Worm (Caenorhabditis elegans) whole organism, late embryonic: ENCODE data around the gene mrpl-35.

Source experiments
- C38D4.7 ChIP-seq: fragments of 200-800 bp; sonication (Bioruptor generic); optimal IDR thresholded peaks from 2 replicates; lab custom pipeline; 2018; ENCODE audit warnings: mild to moderate bottlenecking, missing genetic modification characterization, moderate library complexity, missing compliant biosample characterization
- K02D7.2 ChIP-seq: sonication (generic microtip); optimal IDR thresholded peaks from 2 replicates; lab custom pipeline; 2017; ENCODE audit warnings: mild to moderate bottlenecking, missing genetic modification characterization, missing compliant biosample characterization
- K09A11.1 ChIP-seq: sonication (generic microtip); optimal IDR thresholded peaks from 2 replicates; lab custom pipeline; 2017; ENCODE audit warnings: antibody characterized with exemption, mild to moderate bottlenecking, missing genetic modification characterization, missing compliant biosample characterization; ENCODE audit not compliant: insufficient read depth
- T23F11.4 ChIP-seq: fragments of 200-800 bp; sonication (Bioruptor generic); optimal IDR thresholded peaks from 2 replicates; lab custom pipeline; 2018; ENCODE audit warnings: mild to moderate bottlenecking, missing genetic modification characterization, missing compliant biosample characterization
- Y22D7AL.16 ChIP-seq: sonication (generic microtip); optimal IDR thresholded peaks from 2 replicates; lab custom pipeline; 2016; ENCODE audit warnings: missing genetic modification characterization, missing compliant biosample characterization
- ahr-1 ChIP-seq: sonication (generic microtip); optimal IDR thresholded peaks from 2 replicates; lab custom pipeline; 2016; ENCODE audit warnings: missing genetic modification characterization, missing compliant biosample characterization
- ceh-19 ChIP-seq: fragments of 200-800 bp; sonication (Bioruptor generic); optimal IDR thresholded peaks from 2 replicates; lab custom pipeline; 2018; ENCODE audit warnings: mild to moderate bottlenecking, missing genetic modification characterization, missing compliant biosample characterization
- ceh-22 ChIP-seq: sonication (generic microtip); optimal IDR thresholded peaks from 2 replicates; lab custom pipeline; 2017; ENCODE audit warnings: missing biosample characterization, missing genetic modification characterization
- ceh-30 ChIP-seq: fragments of 150-350 bp; optimal IDR thresholded peaks from 2 replicates; lab custom pipeline; 2014; ENCODE audit warnings: missing biosample characterization, missing genetic modification characterization
- ceh-31 ChIP-seq: sonication (generic microtip); optimal IDR thresholded peaks from 2 replicates; lab custom pipeline; 2016; ENCODE audit warnings: missing genetic modification characterization, missing compliant biosample characterization
- ceh-34 ChIP-seq: sonication (generic microtip); optimal IDR thresholded peaks from 2 replicates; lab custom pipeline; 2016; ENCODE audit warnings: mild to moderate bottlenecking, missing genetic modification characterization, missing compliant biosample characterization
- ceh-45 ChIP-seq: fragments of 200-800 bp; sonication (Bioruptor generic); IDR thresholded peaks from 2 replicates; pipeline ENCODE4 v1.3.6; 2022; ENCODE audit warnings: missing genetic modification reagents, missing genetic modification characterization, missing compliant biosample characterization
- ceh-48 ChIP-seq: sonication (generic microtip); optimal IDR thresholded peaks from 2 replicates; lab custom pipeline; 2016; ENCODE audit warnings: missing genetic modification characterization, inconsistent platforms, missing compliant biosample characterization
- ceh-9 ChIP-seq: sonication (generic microtip); optimal IDR thresholded peaks from 2 replicates; lab custom pipeline; 2016; ENCODE audit warnings: mild to moderate bottlenecking, missing genetic modification characterization, inconsistent platforms, missing compliant biosample characterization
- che-1 ChIP-seq: sonication (generic microtip); optimal IDR thresholded peaks from 2 replicates; lab custom pipeline; 2016; ENCODE audit warnings: mild to moderate bottlenecking, missing genetic modification characterization, missing compliant biosample characterization
- dmd-4 ChIP-seq: sonication (generic microtip); optimal IDR thresholded peaks from 2 replicates; lab custom pipeline; 2016; ENCODE audit warnings: borderline replicate concordance, missing genetic modification characterization, missing compliant biosample characterization
- elt-2 ChIP-seq: sonication (generic microtip); optimal IDR thresholded peaks from 2 replicates; lab custom pipeline; 2016; ENCODE audit warnings: missing genetic modification reagents, missing genetic modification characterization, missing compliant biosample characterization
- ets-4 ChIP-seq: sonication (generic microtip); optimal IDR thresholded peaks from 2 replicates; lab custom pipeline; 2016; ENCODE audit warnings: missing genetic modification characterization, missing compliant biosample characterization
- eyg-1 ChIP-seq: sonication (generic microtip); optimal IDR thresholded peaks from 2 replicates; lab custom pipeline; 2016; ENCODE audit warnings: missing genotype, missing genetic modification characterization, missing compliant biosample characterization
- fax-1 ChIP-seq: sonication (generic microtip); optimal IDR thresholded peaks from 2 replicates; lab custom pipeline; 2016; ENCODE audit warnings: missing genotype, missing genetic modification characterization, missing compliant biosample characterization
- hlh-13 ChIP-seq: fragments of 200-800 bp; sonication (Bioruptor generic); optimal IDR thresholded peaks from 2 replicates; lab custom pipeline; 2018; ENCODE audit warnings: mild to moderate bottlenecking, missing genetic modification characterization, missing compliant biosample characterization
- hlh-15 ChIP-seq: sonication (generic microtip); optimal IDR thresholded peaks from 2 replicates; lab custom pipeline; 2016; ENCODE audit warnings: missing genetic modification characterization, missing compliant biosample characterization
- hlh-30 ChIP-seq: sonication (generic microtip); optimal IDR thresholded peaks from 2 replicates; lab custom pipeline; 2017; ENCODE audit warnings: antibody characterized with exemption, missing genetic modification characterization, missing compliant biosample characterization; ENCODE audit not compliant: insufficient read depth
- hlh-6 ChIP-seq: sonication (generic microtip); optimal IDR thresholded peaks from 2 replicates; lab custom pipeline; 2016; ENCODE audit warnings: missing genotype, missing genetic modification characterization, missing compliant biosample characterization
- lim-6 ChIP-seq: sonication (generic microtip); optimal IDR thresholded peaks from 2 replicates; lab custom pipeline; 2016; ENCODE audit warnings: missing genetic modification characterization, missing compliant biosample characterization
- lin-11 ChIP-seq: fragments of 200-800 bp; sonication (Bioruptor generic); optimal IDR thresholded peaks from 2 replicates; lab custom pipeline; 2018; ENCODE audit warnings: mild to moderate bottlenecking, missing genetic modification characterization, missing compliant biosample characterization
- nhr-232 ChIP-seq: sonication (generic microtip); optimal IDR thresholded peaks from 2 replicates; lab custom pipeline; 2016; ENCODE audit warnings: missing genetic modification characterization, missing compliant biosample characterization
- npax-4 ChIP-seq: sonication (generic microtip); optimal IDR thresholded peaks from 2 replicates; lab custom pipeline; 2016; ENCODE audit warnings: missing genetic modification characterization, missing compliant biosample characterization
- pag-3 ChIP-seq: sonication (generic microtip); optimal IDR thresholded peaks from 2 replicates; lab custom pipeline; 2016; ENCODE audit warnings: missing compliant biosample characterization, missing genetic modification characterization, borderline replicate concordance
- pat-9 ChIP-seq: fragments of 200-800 bp; sonication (Bioruptor generic); optimal IDR thresholded peaks from 2 replicates; lab custom pipeline; 2018; ENCODE audit warnings: mild to moderate bottlenecking, missing genetic modification characterization, moderate library complexity, missing compliant biosample characterization
- pax-1 ChIP-seq: fragments of 150-350 bp; optimal IDR thresholded peaks from 2 replicates; lab custom pipeline; 2014; ENCODE audit warnings: missing biosample characterization, missing genetic modification characterization
- pha-2 ChIP-seq: sonication (generic microtip); optimal IDR thresholded peaks from 2 replicates; lab custom pipeline; 2017; ENCODE audit warnings: mild to moderate bottlenecking, missing genetic modification characterization, missing compliant biosample characterization
- pha-4 ChIP-seq: fragments of 150-350 bp; optimal IDR thresholded peaks from 2 replicates; lab custom pipeline; 2018; ENCODE audit warnings: missing biosample characterization, missing genetic modification reagents, missing genetic modification characterization
- pqm-1 ChIP-seq: sonication (generic microtip); optimal IDR thresholded peaks from 2 replicates; lab custom pipeline; 2016; ENCODE audit warnings: missing genetic modification characterization, missing compliant biosample characterization
- pros-1 ChIP-seq: fragments of 150-350 bp; optimal IDR thresholded peaks from 2 replicates; lab custom pipeline; 2014; ENCODE audit warnings: missing biosample characterization, missing genetic modification reagents, missing genetic modification characterization
- ref-2 ChIP-seq: sonication (generic microtip); optimal IDR thresholded peaks from 2 replicates; lab custom pipeline; 2016; ENCODE audit warnings: missing genetic modification characterization, missing compliant biosample characterization
- sdc-2 ChIP-seq: sonication (generic microtip); optimal IDR thresholded peaks from 2 replicates; lab custom pipeline; 2016; ENCODE audit warnings: missing genotype, missing genetic modification characterization, missing compliant biosample characterization
- sox-2 ChIP-seq: fragments of 200-800 bp; sonication (Bioruptor generic); IDR thresholded peaks from 2 replicates; pipeline ENCODE4 v1.3.6; 2022; ENCODE audit warnings: missing genetic modification reagents, missing genetic modification characterization, missing compliant biosample characterization
- sox-4 ChIP-seq: sonication (generic microtip); optimal IDR thresholded peaks from 2 replicates; lab custom pipeline; 2017; ENCODE audit warnings: mild to moderate bottlenecking, missing genetic modification characterization, inconsistent platforms, missing compliant biosample characterization
- tbx-2 ChIP-seq: sonication (generic microtip); optimal IDR thresholded peaks from 2 replicates; lab custom pipeline; 2016; ENCODE audit warnings: missing genetic modification characterization, missing compliant biosample characterization
- ttx-3 ChIP-seq: sonication (generic microtip); optimal IDR thresholded peaks from 2 replicates; lab custom pipeline; 2016; ENCODE audit warnings: missing genetic modification reagents, missing genetic modification characterization, missing compliant biosample characterization
- unc-3 ChIP-seq, 2 experiments: fragments of 200-800 bp in 1 of 2; sonication (Bioruptor generic) in 1 of 2; sonication (generic microtip) in 1 of 2; conservative IDR thresholded peaks in 1 of 2; optimal IDR thresholded peaks in 1 of 2; 2 replicates each; pipeline versions ENCODE4 v1.3.6 to Lab custom; 2016 to 2022; ENCODE audit warnings: missing compliant biosample characterization in 2 of 2, missing genetic modification characterization in 2 of 2, missing genetic modification reagents in 1 of 2
- unc-42 ChIP-seq: sonication (generic microtip); optimal IDR thresholded peaks from 2 replicates; lab custom pipeline; 2016; ENCODE audit warnings: missing genotype, missing genetic modification characterization, missing compliant biosample characterization
- unc-55 ChIP-seq: sonication (generic microtip); optimal IDR thresholded peaks from 2 replicates; lab custom pipeline; 2017; ENCODE audit warnings: missing biosample characterization, missing genetic modification reagents, missing genetic modification characterization
- unc-86 ChIP-seq: sonication (generic microtip); optimal IDR thresholded peaks from 2 replicates; lab custom pipeline; 2016; ENCODE audit warnings: missing genetic modification characterization, missing compliant biosample characterization
- zip-5 ChIP-seq: sonication (generic microtip); optimal IDR thresholded peaks from 2 replicates; lab custom pipeline; 2016; ENCODE audit warnings: missing genetic modification characterization, missing compliant biosample characterization
- ztf-16 ChIP-seq: sonication (generic microtip); optimal IDR thresholded peaks from 2 replicates; lab custom pipeline; 2017; ENCODE audit warnings: missing genetic modification characterization, missing compliant biosample characterization

The mrpl-35 gene

DNA sequence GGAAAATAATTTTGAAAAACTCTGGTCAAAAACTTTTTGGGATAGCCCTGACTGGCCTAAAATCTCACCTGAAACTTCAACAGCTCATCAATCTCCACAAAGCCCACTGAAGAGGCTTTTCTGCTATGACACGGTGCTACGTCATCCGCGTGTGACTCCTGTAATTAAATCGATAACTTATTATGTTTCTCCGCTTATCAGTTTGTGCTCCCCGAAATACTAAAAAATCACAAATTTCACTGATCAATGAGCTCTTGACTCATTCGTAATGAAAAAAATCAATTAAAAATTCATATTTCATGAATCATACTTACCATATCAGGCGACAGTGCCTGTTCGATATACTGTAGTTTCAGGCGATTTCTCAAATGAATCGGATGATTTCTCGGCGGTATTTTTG lies 35.0 kb upstream of the mrpl-35 start:
- TF ChIP-seq unc-42 (tag; lab: Kevin White, UChicago) (no peak), ttx-3 (tag; lab: Kevin White, UChicago) (no peak), eyg-1 (tag; lab: Kevin White, UChicago) (no peak), pros-1 (tag; lab: Kevin White, UChicago) (no peak), unc-55 (GFP tag; lab: Kevin White, UChicago) (no peak), unc-86 (tag; lab: Kevin White, UChicago) (no peak), lim-6 (tag; lab: Kevin White, UChicago) (no peak), ceh-31 (tag; lab: Kevin White, UChicago) (no peak), pha-2 (no peak), unc-3 (GFP tag; conservative IDR thresholded peaks at IDR 0.05; lab: Robert Waterston, UW) (no peak), unc-3 (tag; optimal IDR thresholded peaks at IDR 0.05; lab: Kevin White, UChicago) (no peak), hlh-6 (no peak), ceh-30 (tag; lab: Kevin White, UChicago) (no peak), nhr-232 (tag; lab: Kevin White, UChicago) (no peak)

DNA sequence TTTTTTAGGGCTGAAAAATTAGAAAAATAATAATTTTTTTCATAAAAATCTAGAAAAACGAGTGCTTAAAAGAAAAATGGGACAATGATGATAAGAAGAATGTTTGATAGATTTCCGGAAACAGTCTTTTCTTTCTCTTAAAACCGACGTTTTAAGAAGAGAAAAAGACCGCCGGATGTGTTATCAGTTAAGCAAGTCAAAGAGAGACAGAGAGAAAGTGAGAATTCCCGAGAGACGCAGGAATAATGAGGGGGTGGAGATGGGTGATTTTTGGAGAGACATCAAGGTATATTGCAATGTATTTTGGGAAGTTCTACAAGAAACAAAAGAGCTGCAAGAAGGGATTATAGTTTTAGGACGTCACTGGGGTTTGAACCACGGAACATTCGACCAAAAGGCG lies 34.5 kb upstream of the mrpl-35 start, which contains the start of gene C34C12.9:
C34C12.9 (minus strand) TSS at position 16 of the 400 bp plus-strand sequence.
- no peak for TF ChIP-seq sdc-2

DNA sequence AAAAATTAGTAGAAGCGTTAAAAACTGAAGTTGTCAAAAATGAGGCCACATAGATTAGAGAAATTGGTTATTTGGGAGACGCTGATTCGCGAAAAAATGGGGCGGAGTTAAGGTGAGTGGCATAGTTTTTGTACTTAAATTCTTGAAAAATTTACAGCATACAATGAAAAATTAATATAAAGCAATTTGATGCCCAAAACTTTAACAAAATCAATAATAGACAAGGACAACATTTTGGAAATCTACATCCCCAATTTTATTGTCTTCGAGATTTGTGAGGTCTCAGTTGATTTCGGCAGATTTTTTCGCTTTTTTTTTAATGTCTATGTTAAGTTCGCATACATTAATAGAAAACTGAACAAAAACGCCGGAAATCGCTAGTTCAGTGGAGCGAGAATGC lies 33.8 kb upstream of the mrpl-35 start:
- TF ChIP-seq sox-4 (tag; lab: Kevin White, UChicago) (no peak), ahr-1 (peak; percentile 90), pax-1 (tag; lab: Kevin White, UChicago) (no peak), elt-2 (peak; percentile 88), pha-2 (peak; percentile 74), pros-1 (tag; lab: Kevin White, UChicago) (no peak), ztf-16 (tag; lab: Kevin White, UChicago) (peak; percentile 73), ceh-22 (tag; lab: Kevin White, UChicago) (no peak), zip-5 (tag; lab: Kevin White, UChicago) (peak; percentile 98), che-1 (tag; lab: Kevin White, UChicago) (peak; percentile 36), unc-55 (GFP tag; lab: Kevin White, UChicago) (no peak), ceh-19 (GFP tag; lab: Kevin White, UChicago) (peak; percentile 59), ceh-45 (GFP tag; lab: Robert Waterston, UW) (no peak), Y22D7AL.16 (tag; lab: Kevin White, UChicago) (peak; percentile 53), ceh-48 (tag; lab: Kevin White, UChicago) (no peak), T23F11.4 (GFP tag; lab: Kevin White, UChicago) (no peak), K09A11.1 (tag; lab: Kevin White, UChicago) (no peak), hlh-13 (no peak), pag-3 (tag; lab: Kevin White, UChicago) (peak; percentile 86), nhr-232 (tag; lab: Kevin White, UChicago) (no peak), lim-6 (tag; lab: Kevin White, UChicago) (peak; percentile 94), K02D7.2 (no peak), C38D4.7 (GFP tag; lab: Kevin White, UChicago) (peak; percentile 56), hlh-30 (tag; lab: Kevin White, UChicago) (no peak), ceh-9 (tag; lab: Kevin White, UChicago) (no peak), hlh-15 (tag; lab: Kevin White, UChicago) (peak; percentile 81), unc-42 (tag; lab: Kevin White, UChicago) (peak; percentile 70), fax-1 (tag; lab: Kevin White, UChicago) (peak; percentile 95), ceh-31 (tag; lab: Kevin White, UChicago) (peak; percentile 99), ceh-34 (tag; lab: Kevin White, UChicago) (peak; percentile 71), pha-4 (tag; lab: Kevin White, UChicago) (no peak), pat-9 (no peak), eyg-1 (tag; lab: Kevin White, UChicago) (peak; percentile 51), ets-4 (peak; percentile 98), sox-2 (GFP tag; lab: Robert Waterston, UW) (no peak), npax-4 (no peak), dmd-4 (peak; percentile 44), pqm-1 (tag; lab: Kevin White, UChicago) (peak; percentile 97), ref-2 (tag; lab: Kevin White, UChicago) (peak; percentile 95), tbx-2 (peak; percentile 97), lin-11 (peak; percentile 41)
